Worm (Caenorhabditis elegans) whole organism, midembryonic: ENCODE results near the gene vamp-7.

ENCODE experiments used
- T22C8.4 ChIP-seq: fragments of 200-800 bp; sonication (Bioruptor generic); IDR thresholded peaks from 2 replicates; pipeline ENCODE4 v1.3.6; 2022; ENCODE audit warnings: missing genetic modification characterization, missing compliant biosample characterization
- cog-1 ChIP-seq: sonication (generic microtip); optimal IDR thresholded peaks from 2 replicates; lab custom pipeline; 2016; ENCODE audit warnings: missing genetic modification characterization, missing compliant biosample characterization
- flt-1 ChIP-seq: fragments of 200-800 bp; sonication (Bioruptor generic); IDR thresholded peaks from 2 replicates; pipeline ENCODE4 v1.3.6; 2022; ENCODE audit warnings: missing genetic modification characterization, missing compliant biosample characterization
- klf-2 ChIP-seq: fragments of 200-800 bp; sonication (Bioruptor generic); conservative IDR thresholded peaks from 2 replicates; pipeline ENCODE4 v1.3.6; 2022; ENCODE audit warnings: missing genetic modification reagents, missing genetic modification characterization, missing compliant biosample characterization
- med-1 ChIP-seq: sonication (generic microtip); optimal IDR thresholded peaks from 2 replicates; lab custom pipeline; 2017; ENCODE audit warnings: missing genetic modification characterization, mild to moderate bottlenecking, missing compliant biosample characterization, antibody characterized with exemption, missing genetic modification reagents; ENCODE audit not compliant: insufficient read depth
- ref-1 ChIP-seq: fragments of 200-800 bp; sonication (Bioruptor generic); conservative IDR thresholded peaks from 2 replicates; pipeline ENCODE4 v1.3.6; 2022; ENCODE audit warnings: missing genetic modification reagents, missing genetic modification characterization, missing compliant biosample characterization
- tab-1 ChIP-seq: fragments of 200-800 bp; sonication (Bioruptor generic); IDR thresholded peaks from 2 replicates; pipeline ENCODE4 v1.3.6; 2022; ENCODE audit warnings: missing genetic modification characterization, missing compliant biosample characterization
- ztf-23 ChIP-seq: fragments of 200-800 bp; sonication (Bioruptor generic); IDR thresholded peaks from 2 replicates; pipeline ENCODE4 v1.3.6; 2022; ENCODE audit warnings: missing genetic modification reagents, missing genetic modification characterization, missing compliant biosample characterization
- ztf-29 ChIP-seq: fragments of 200-800 bp; sonication (Bioruptor generic); IDR thresholded peaks from 2 replicates; pipeline ENCODE4 v1.3.6; 2022; ENCODE audit warnings: missing genetic modification reagents, missing genetic modification characterization, missing compliant biosample characterization

The vamp-7 gene

ce11 chrIV:2642673-2643072, 34.8 kb downstream of the vamp-7 start, which contains the start of gene ric-8:
TSS of gene ric-8 (plus strand) at chrIV:2642973.
- TF ChIP-seq med-1 (GFP tag; lab: Kevin White, UChicago) (no peak), ztf-29 (GFP tag; lab: Robert Waterston, UW) (no peak), tab-1 (GFP tag; lab: Robert Waterston, UW) (no peak), T22C8.4 (GFP tag; lab: Robert Waterston, UW) (no peak), ztf-23 (GFP tag; lab: Robert Waterston, UW) (no peak), ref-1 (GFP tag; lab: Robert Waterston, UW) (no peak), cog-1 (tag; lab: Kevin White, UChicago) (no peak), klf-2 (no peak)

ce11 chrIV:2650031-2650430, 42.2 kb downstream of the vamp-7 start:
- TF ChIP-seq tab-1 (GFP tag; lab: Robert Waterston, UW), result no peak
- TF ChIP-seq T22C8.4 (GFP tag; lab: Robert Waterston, UW), result peak; percentile 62
- TF ChIP-seq flt-1 (GFP tag; lab: Robert Waterston, UW), result no peak

ce11 chrIV:2654965-2655364, 47.1 kb downstream of the vamp-7 start:
- TF ChIP-seq T22C8.4 (GFP tag; lab: Robert Waterston, UW) (no peak), flt-1 (GFP tag; lab: Robert Waterston, UW) (no peak)

DNA sequence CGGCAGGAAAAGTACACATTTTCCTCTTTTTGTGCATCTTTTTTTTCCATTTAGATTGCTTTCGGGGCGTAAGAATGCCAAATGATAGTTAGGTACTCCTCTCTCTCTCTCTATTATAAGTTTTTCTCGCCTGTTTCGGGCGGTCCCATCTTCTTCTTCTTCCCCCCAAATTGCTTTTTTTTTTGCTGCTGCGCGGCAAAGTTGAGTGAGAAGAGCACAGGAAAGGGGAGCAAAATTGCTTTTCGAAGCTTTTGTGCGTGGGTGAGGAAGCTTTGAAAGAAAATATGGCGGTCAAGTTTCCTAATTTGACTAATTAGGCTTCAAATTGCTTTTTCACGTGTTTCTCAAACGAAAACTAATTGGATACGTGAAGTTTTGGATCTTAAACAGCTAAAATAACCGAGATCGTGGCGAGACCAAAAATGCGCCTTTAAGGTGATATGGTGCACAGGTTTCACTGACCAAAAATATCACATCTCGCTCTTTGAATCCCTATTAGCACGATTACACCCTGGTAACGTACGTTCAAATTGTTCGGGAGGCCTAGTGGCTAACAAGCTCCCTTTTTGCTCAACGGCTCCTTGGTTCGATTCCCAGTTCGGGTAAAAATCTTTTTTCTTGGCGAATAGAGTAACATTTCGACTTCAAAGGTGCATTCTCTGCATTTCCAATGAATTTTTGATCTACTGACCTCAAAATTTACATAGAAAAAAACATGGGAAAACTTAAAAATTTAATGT, 48.7 kb downstream of the vamp-7 start:
- TF ChIP-seq ref-1 (GFP tag; lab: Robert Waterston, UW) (no peak), ztf-29 (GFP tag; lab: Robert Waterston, UW) (no peak), flt-1 (GFP tag; lab: Robert Waterston, UW) (no peak), klf-2 (no peak), tab-1 (GFP tag; lab: Robert Waterston, UW) (0 out of 2 replicates have a peak, but pooled peaks have one; percentile 7), cog-1 (tag; lab: Kevin White, UChicago) (no peak)

ce11 chrIV:2657307-2657706, 49.5 kb downstream of the vamp-7 start:
- TF ChIP-seq flt-1 (GFP tag; lab: Robert Waterston, UW), result peak; percentile 78
- TF ChIP-seq med-1 (GFP tag; lab: Kevin White, UChicago), result no peak
- peak; percentile 45; the same call in 1 of the 2 replicates for TF ChIP-seq tab-1 (GFP tag; lab: Robert Waterston, UW)
- TF ChIP-seq ref-1 (GFP tag; lab: Robert Waterston, UW), result no peak
- TF ChIP-seq ztf-29 (GFP tag; lab: Robert Waterston, UW), result no peak
- no peak for TF ChIP-seq T22C8.4 (GFP tag; lab: Robert Waterston, UW)

ce11 chrIV:2658733-2659132, 50.9 kb downstream of the vamp-7 start:
- TF ChIP-seq cog-1 (tag; lab: Kevin White, UChicago) (no peak), tab-1 (GFP tag; lab: Robert Waterston, UW) (no peak), flt-1 (GFP tag; lab: Robert Waterston, UW) (no peak), ztf-23 (GFP tag; lab: Robert Waterston, UW) (no peak), klf-2 (no peak), ref-1 (GFP tag; lab: Robert Waterston, UW) (no peak), T22C8.4 (GFP tag; lab: Robert Waterston, UW) (no peak), ztf-29 (GFP tag; lab: Robert Waterston, UW) (no peak), med-1 (GFP tag; lab: Kevin White, UChicago) (no peak)
